Worm (Caenorhabditis elegans): ENCODE measurements around the gene F58E2.2.
"Not testable (repeated sequence)": the region's sequence is repeated elsewhere in the genome, so short reads cannot be mapped to it uniquely, and the experiment has no call there.

F58E2.2 gene

ce11 chrIV:3469742-3470141 lies at the start of gene F58E2.2:
Gene F58E2.2, plus strand, starts transcription at chrIV:3470042.
- TF ChIP-seq M03D4.4 (tag; optimal IDR thresholded peaks at IDR 0.05) (no peak), nhr-12 (tag; optimal IDR thresholded peaks at IDR 0.05) (no peak), drap-1 (GFP tag; optimal IDR thresholded peaks at IDR 0.05) (no peak), ceh-43 (GFP tag; optimal IDR thresholded peaks at IDR 0.05) (no peak), unc-62 (GFP tag; optimal IDR thresholded peaks at IDR 0.05) (no peak), tbx-8 (GFP tag; optimal IDR thresholded peaks at IDR 0.05) (no peak), flh-1 (GFP tag; optimal IDR thresholded peaks at IDR 0.05) (no peak), lin-13 (tag; optimal IDR thresholded peaks at IDR 0.05) (no peak), bed-3 (GFP tag; optimal IDR thresholded peaks at IDR 0.05) (no peak), sem-2 (GFP tag; optimal IDR thresholded peaks at IDR 0.05) (no peak), ham-2 (GFP tag; optimal IDR thresholded peaks at IDR 0.05) (no peak), ztf-11 (tag; optimal IDR thresholded peaks at IDR 0.05) (no peak), elt-3 (tag; optimal IDR thresholded peaks at IDR 0.05) (no peak), mab-5 (tag; optimal IDR thresholded peaks at IDR 0.05) (no peak), mep-1 (tag; optimal IDR thresholded peaks at IDR 0.05) (no peak)

- TF ChIP-seq mep-1 (tag; optimal IDR thresholded peaks at IDR 0.05): no peak
- TF ChIP-seq nhr-237 (tag; optimal IDR thresholded peaks at IDR 0.05): no peak
- no peak for TF ChIP-seq elt-1 (tag; optimal IDR thresholded peaks at IDR 0.05; ENCODE audit: borderline replicate concordance, insufficient read depth)
- TF ChIP-seq bed-3 (GFP tag; optimal IDR thresholded peaks at IDR 0.05): no peak
- TF ChIP-seq nhr-76 (tag; optimal IDR thresholded peaks at IDR 0.05): no peak
- TF ChIP-seq nhr-28 (tag; optimal IDR thresholded peaks at IDR 0.05): no peak
- TF ChIP-seq ceh-39 (tag; optimal IDR thresholded peaks at IDR 0.05): no peak
Measured at ce11 chrIV:3422516-3422915, 47.3 kb upstream of the F58E2.2 start, which contains the start of gene C04C3.6. Gene C04C3.6, minus strand, starts transcription at chrIV:3422616.

- TF ChIP-seq nhr-28 (tag; optimal IDR thresholded peaks at IDR 0.05) (no peak), ham-2 (GFP tag; optimal IDR thresholded peaks at IDR 0.05) (no peak), ztf-11 (tag; optimal IDR thresholded peaks at IDR 0.05) (no peak), hlh-1 (tag; optimal IDR thresholded peaks at IDR 0.05) (no peak)
Measured at ce11 chrIV:3428434-3428950, 41.4 kb upstream of the F58E2.2 start, which contains the start of the genes C04C3.9 and srz-60. Gene C04C3.9, minus strand, starts transcription at chrIV:3428534. Gene srz-60, plus strand, starts transcription at chrIV:3428900.

ce11 chrIV:3433387-3433786 lies 36.5 kb upstream of the F58E2.2 start, which contains the start of gene C04C3.7:
Gene C04C3.7, minus strand, starts transcription at chrIV:3433487.
- TF ChIP-seq flh-1 (GFP tag; optimal IDR thresholded peaks at IDR 0.05); mep-1 (tag; optimal IDR thresholded peaks at IDR 0.05); mab-5 (tag; optimal IDR thresholded peaks at IDR 0.05): not testable (repeated sequence)

DNA sequence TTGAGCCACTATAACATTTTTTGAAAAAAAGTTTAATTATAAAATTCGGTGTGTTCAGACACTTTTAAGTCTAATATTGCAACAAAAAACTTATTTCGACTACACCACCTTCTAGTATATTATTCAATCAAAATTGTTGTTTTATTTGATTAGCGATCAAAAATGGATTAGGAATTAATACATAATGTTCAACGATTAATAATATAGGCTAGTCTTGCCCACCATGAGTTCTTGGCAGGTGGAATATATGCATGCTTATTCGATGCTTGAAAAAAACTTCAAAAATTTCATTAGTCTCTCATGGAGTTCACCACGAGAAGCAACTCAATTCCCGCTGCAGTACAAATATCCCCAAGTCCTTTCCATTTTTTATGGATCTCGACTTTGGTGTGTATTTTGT lies 33.8 kb upstream of the F58E2.2 start, which contains the start of gene srz-32:
srz-32 (plus strand) TSS at position 301 of the 400 bp plus-strand sequence.
- TF ChIP-seq unc-120 (tag; optimal IDR thresholded peaks at IDR 0.05; ENCODE audit: poor library complexity, severe bottlenecking): no peak
- TF ChIP-seq lin-32 (GFP tag; optimal IDR thresholded peaks at IDR 0.05): no peak
- no peak for TF ChIP-seq sem-2 (GFP tag; optimal IDR thresholded peaks at IDR 0.05)
- TF ChIP-seq zip-8 (tag; optimal IDR thresholded peaks at IDR 0.05): no peak
- TF ChIP-seq ceh-39 (tag; optimal IDR thresholded peaks at IDR 0.05): no peak
- TF ChIP-seq blmp-1 (tag; optimal IDR thresholded peaks at IDR 0.05): no peak
- no peak for TF ChIP-seq M03D4.4 (tag; optimal IDR thresholded peaks at IDR 0.05)

DNA sequence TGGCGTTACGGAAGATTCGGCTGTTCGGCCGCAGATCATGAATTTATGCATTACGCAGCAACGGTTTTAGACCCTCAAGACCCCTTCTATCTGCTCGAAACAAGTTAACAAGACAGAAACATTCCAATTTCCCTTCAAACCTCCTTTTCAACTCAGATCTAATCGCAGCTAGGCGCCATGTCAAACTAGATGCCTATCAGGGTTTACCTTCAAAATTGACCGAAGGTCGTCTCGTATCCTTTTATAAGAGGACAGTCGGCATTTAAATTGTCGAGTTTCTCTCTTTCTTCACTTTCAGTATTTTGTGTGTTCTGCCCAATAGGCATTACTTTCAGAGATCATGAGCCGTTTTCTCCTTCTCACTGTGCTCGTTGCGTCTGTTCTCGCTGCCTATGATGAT lies 31.8 kb upstream of the F58E2.2 start, which contains the start of gene grd-13:
grd-13 (plus strand) TSS at position 291 of the 400 bp plus-strand sequence.
- TF ChIP-seq lsy-2 (tag; optimal IDR thresholded peaks at IDR 0.05) (no peak), M03D4.4 (tag; optimal IDR thresholded peaks at IDR 0.05) (no peak), snpc-4 (tag; optimal IDR thresholded peaks at IDR 0.05) (no peak), bed-3 (GFP tag; optimal IDR thresholded peaks at IDR 0.05) (no peak), elt-1 (tag; optimal IDR thresholded peaks at IDR 0.05; ENCODE audit: borderline replicate concordance, insufficient read depth) (no peak), ztf-11 (tag; optimal IDR thresholded peaks at IDR 0.05) (no peak), ceh-43 (GFP tag; optimal IDR thresholded peaks at IDR 0.05) (no peak), nhr-12 (tag; optimal IDR thresholded peaks at IDR 0.05) (no peak)

- TF ChIP-seq ceh-43 (GFP tag; optimal IDR thresholded peaks at IDR 0.05): no peak
- no peak for TF ChIP-seq zip-8 (tag; optimal IDR thresholded peaks at IDR 0.05)
- TF ChIP-seq elt-3 (tag; optimal IDR thresholded peaks at IDR 0.05): no peak
- TF ChIP-seq sem-2 (GFP tag; optimal IDR thresholded peaks at IDR 0.05): no peak
- TF ChIP-seq mls-2 (tag; optimal IDR thresholded peaks at IDR 0.05): no peak
- no peak for TF ChIP-seq tbx-8 (GFP tag; optimal IDR thresholded peaks at IDR 0.05)
- no peak for TF ChIP-seq cnd-1 (tag; optimal IDR thresholded peaks at IDR 0.05)
- no peak for TF ChIP-seq M03D4.4 (tag; optimal IDR thresholded peaks at IDR 0.05)
Measured at ce11 chrIV:3439354-3439753, 30.5 kb upstream of the F58E2.2 start, which contains the start of gene grd-3. Gene grd-3, plus strand, starts transcription at chrIV:3439655.

All from whole organism, mixed stage, embryonic.